Fruit fly (Drosophila melanogaster) whole organism, pupa: ENCODE results near the gene CG9737.

Experiments
- CG10348 ChIP-seq: fragments of 200-800 bp; sonication (Bioruptor generic); IDR thresholded peaks from 2 replicates; pipeline ENCODE4 v1.3.6; 2022; ENCODE audit warnings: missing biosample characterization, missing genetic modification characterization
- CG13204 ChIP-seq: fragments of 200-800 bp; sonication (Bioruptor generic); optimal IDR thresholded peaks from 2 replicates; lab custom pipeline; 2018; ENCODE audit warnings: missing biosample characterization, mild to moderate bottlenecking, missing genetic modification characterization, moderate library complexity
- CG14655 ChIP-seq: fragments of 200-800 bp; sonication (Bioruptor generic); optimal IDR thresholded peaks from 3 replicates; lab custom pipeline; 2017; ENCODE audit warnings: mild to moderate bottlenecking, missing biosample characterization, missing genetic modification reagents, missing genetic modification characterization
- CG4496 ChIP-seq: fragments of 200-800 bp; sonication (Bioruptor generic); IDR thresholded peaks from 3 replicates; pipeline ENCODE4 v1.3.6; 2022; ENCODE audit warnings: missing biosample characterization, missing genetic modification characterization
- CG8159 ChIP-seq: fragments of 200-800 bp; sonication (Bioruptor generic); optimal IDR thresholded peaks from 3 replicates; lab custom pipeline; 2018; ENCODE audit warnings: missing biosample characterization, mild to moderate bottlenecking, missing genetic modification characterization, moderate library complexity
- CG9948 ChIP-seq: fragments of 200-800 bp; sonication (Bioruptor generic); optimal IDR thresholded peaks from 2 replicates; lab custom pipeline; 2018; ENCODE audit warnings: missing biosample characterization, mild to moderate bottlenecking, missing genetic modification characterization, moderate library complexity
- EcR ChIP-seq: fragments of 200-800 bp; sonication (Bioruptor generic); optimal IDR thresholded peaks from 3 replicates; lab custom pipeline; 2019; ENCODE audit warnings: missing biosample characterization, missing genetic modification characterization, mild to moderate bottlenecking, moderate library complexity, missing genetic modification reagents
- Ets98B ChIP-seq: fragments of 200-800 bp; sonication (Bioruptor generic); IDR thresholded peaks from 2 replicates; pipeline ENCODE4 v1.3.6; 2022; ENCODE audit warnings: missing biosample characterization, missing genetic modification characterization
- Pif1B ChIP-seq: fragments of 200-800 bp; sonication (Bioruptor generic); optimal IDR thresholded peaks from 3 replicates; lab custom pipeline; 2016; ENCODE audit warnings: missing biosample characterization, missing genetic modification characterization
- fd96Ca ChIP-seq: fragments of 200-800 bp; sonication (Bioruptor generic); IDR thresholded peaks from 3 replicates; pipeline ENCODE4 v1.3.6; 2022; ENCODE audit warnings: missing biosample characterization, missing genetic modification characterization
- gl ChIP-seq: fragments of 200-800 bp; sonication (Bioruptor generic); optimal IDR thresholded peaks from 2 replicates; lab custom pipeline; 2018; ENCODE audit warnings: missing biosample characterization, mild to moderate bottlenecking, missing genetic modification characterization
- rn ChIP-seq: fragments of 200-800 bp; sonication (Bioruptor generic); IDR thresholded peaks from 2 replicates; pipeline ENCODE4 v1.3.6; 2022; ENCODE audit warnings: missing biosample characterization, missing genetic modification characterization

- no peak for TF ChIP-seq Pif1B (GFP tag; lab: Kevin White, UChicago)
- no peak for TF ChIP-seq CG13204 (GFP tag; lab: Kevin White, UChicago)
- TF ChIP-seq rn (GFP tag; lab: Robert Waterston, UW) = no peak
- TF ChIP-seq CG9948 (tag; lab: Kevin White, UChicago) = no peak
- no peak for TF ChIP-seq Ets98B (GFP tag; lab: Robert Waterston, UW)
- no peak for TF ChIP-seq CG10348 (GFP tag; lab: Robert Waterston, UW)
- TF ChIP-seq EcR (GFP tag; lab: Kevin White, UChicago) = no peak
- TF ChIP-seq CG8159 = no peak
- TF ChIP-seq fd96Ca (GFP tag; lab: Robert Waterston, UW) = no peak
- TF ChIP-seq CG4496 (GFP tag; lab: Robert Waterston, UW) = no peak
- TF ChIP-seq CG14655 (GFP tag; lab: Kevin White, UChicago) = no peak
- TF ChIP-seq gl (tag; lab: Kevin White, UChicago) = no peak
These were observed 7.4 kb upstream of the CG9737 start, which contains the start of gene CG9682 for dm6 chr3R:30250496-30250978.
